Worm (Caenorhabditis elegans) whole organism, L3 larva: ENCODE data around the gene F13H8.5.

Experiments
- R02D3.7 ChIP-seq: fragments of 150-350 bp; optimal IDR thresholded peaks from 2 replicates; lab custom pipeline; 2014; ENCODE audit warnings: missing biosample characterization, missing genetic modification characterization
- aly-2 ChIP-seq: fragments of 150-350 bp; optimal IDR thresholded peaks from 2 replicates; lab custom pipeline; 2014; ENCODE audit warnings: missing biosample characterization, missing genetic modification characterization
- ama-1 ChIP-seq: fragments of 150-350 bp; optimal IDR thresholded peaks from 2 replicates; lab custom pipeline; 2018
- ceh-16 ChIP-seq: sonication (generic microtip); optimal IDR thresholded peaks from 2 replicates; lab custom pipeline; 2017; ENCODE audit warnings: missing biosample characterization, missing genetic modification characterization
- ceh-28 ChIP-seq: fragments of 150-350 bp; optimal IDR thresholded peaks from 2 replicates; lab custom pipeline; 2014; ENCODE audit warnings: missing biosample characterization, missing genetic modification reagents, missing genetic modification characterization
- ceh-9 ChIP-seq: sonication (generic microtip); optimal IDR thresholded peaks from 2 replicates; lab custom pipeline; 2018; ENCODE audit warnings: missing biosample characterization, missing genetic modification characterization
- egl-27 ChIP-seq: sonication (generic microtip); optimal IDR thresholded peaks from 4 replicates; lab custom pipeline; 2017; ENCODE audit warnings: missing biosample characterization, missing genetic modification reagents, missing genetic modification characterization
- egl-5 ChIP-seq: fragments of 150-350 bp; optimal IDR thresholded peaks from 2 replicates; lab custom pipeline; 2017; ENCODE audit warnings: missing biosample characterization, missing genetic modification reagents, missing genetic modification characterization, inconsistent platforms
- elt-2 ChIP-seq: sonication (generic microtip); optimal IDR thresholded peaks from 2 replicates; lab custom pipeline; 2016; ENCODE audit warnings: missing genetic modification reagents, mild to moderate bottlenecking, missing genetic modification characterization, missing compliant biosample characterization
- elt-3 ChIP-seq, 3 experiments: fragments of 150-350 bp in 1 of 3; sonication (generic microtip) in 2 of 3; optimal IDR thresholded peaks; 2 replicates in 2 of 3; 4 replicates in 1 of 3; lab custom pipeline; 2014 to 2017; ENCODE audit warnings: missing biosample characterization in 3 of 3, missing genetic modification characterization in 3 of 3
- eor-1 ChIP-seq, 2 experiments: fragments of 150-350 bp; optimal IDR thresholded peaks; 2 replicates each; lab custom pipeline; 2014 to 2018; ENCODE audit warnings: missing biosample characterization in 2 of 2, missing genetic modification characterization in 2 of 2
- fkh-10 ChIP-seq: sonication (generic microtip); optimal IDR thresholded peaks from 2 replicates; lab custom pipeline; 2017; ENCODE audit warnings: missing biosample characterization, missing genetic modification reagents, missing genetic modification characterization
- fos-1 ChIP-seq: fragments of 150-350 bp; optimal IDR thresholded peaks from 2 replicates; lab custom pipeline; 2014; ENCODE audit warnings: missing biosample characterization, missing genetic modification characterization
- hmg-11 ChIP-seq: sonication (generic microtip); optimal IDR thresholded peaks from 2 replicates; lab custom pipeline; 2016; ENCODE audit warnings: missing genetic modification characterization, missing compliant biosample characterization
- jun-1 ChIP-seq: fragments of 150-350 bp; optimal IDR thresholded peaks from 2 replicates; lab custom pipeline; 2014; ENCODE audit warnings: missing biosample characterization, missing genetic modification reagents, missing genetic modification characterization
- lin-15B ChIP-seq: fragments of 150-350 bp; optimal IDR thresholded peaks from 2 replicates; lab custom pipeline; 2014; ENCODE audit warnings: missing biosample characterization, missing genetic modification characterization
- lin-39 ChIP-seq: fragments of 150-350 bp; optimal IDR thresholded peaks from 2 replicates; lab custom pipeline; 2018; ENCODE audit warnings: missing biosample characterization, missing genetic modification reagents, missing genetic modification characterization
- lsy-12 ChIP-seq: sonication (generic microtip); optimal IDR thresholded peaks from 2 replicates; lab custom pipeline; 2016; ENCODE audit warnings: mild to moderate bottlenecking, missing genetic modification characterization, missing compliant biosample characterization
- mdl-1 ChIP-seq: fragments of 150-350 bp; optimal IDR thresholded peaks from 2 replicates; lab custom pipeline; 2014; ENCODE audit warnings: missing biosample characterization, missing genetic modification characterization
- mml-1 ChIP-seq: fragments of 150-350 bp; sonication (generic microtip); optimal IDR thresholded peaks from 3 replicates; lab custom pipeline; 2014; ENCODE audit warnings: missing biosample characterization, missing genetic modification characterization
- nfya-1 ChIP-seq: sonication (generic microtip); optimal IDR thresholded peaks from 2 replicates; lab custom pipeline; 2017; ENCODE audit warnings: missing genetic modification characterization, mild to moderate bottlenecking, missing compliant biosample characterization, antibody characterized with exemption, moderate library complexity; ENCODE audit not compliant: insufficient read depth
- nhr-11 ChIP-seq: fragments of 150-350 bp; optimal IDR thresholded peaks from 2 replicates; lab custom pipeline; 2014; ENCODE audit warnings: missing biosample characterization, missing genetic modification characterization
- nhr-12 ChIP-seq: fragments of 150-350 bp; optimal IDR thresholded peaks from 2 replicates; lab custom pipeline; 2014; ENCODE audit warnings: missing biosample characterization, missing genetic modification characterization
- nhr-23 ChIP-seq: fragments of 150-350 bp; optimal IDR thresholded peaks from 2 replicates; lab custom pipeline; 2014; ENCODE audit warnings: missing biosample characterization, missing genetic modification reagents, missing genetic modification characterization
- nhr-25 ChIP-seq: sonication (generic microtip); optimal IDR thresholded peaks from 2 replicates; lab custom pipeline; 2017; ENCODE audit warnings: missing biosample characterization, missing genetic modification characterization
- nhr-43 ChIP-seq: sonication (generic microtip); optimal IDR thresholded peaks from 2 replicates; lab custom pipeline; 2016; ENCODE audit warnings: mild to moderate bottlenecking, missing genetic modification characterization, missing compliant biosample characterization; ENCODE audit not compliant: poor library complexity, severe bottlenecking
- nhr-67 ChIP-seq: fragments of 150-350 bp; optimal IDR thresholded peaks from 2 replicates; lab custom pipeline; 2014; ENCODE audit warnings: missing biosample characterization, missing genetic modification characterization
- nhr-76 ChIP-seq: fragments of 150-350 bp; sonication (generic microtip); optimal IDR thresholded peaks from 5 replicates; lab custom pipeline; 2014; ENCODE audit warnings: missing biosample characterization, missing genetic modification characterization
- nhr-77 ChIP-seq: fragments of 150-350 bp; optimal IDR thresholded peaks from 2 replicates; lab custom pipeline; 2014; ENCODE audit warnings: missing biosample characterization, missing genetic modification characterization
- pha-4 ChIP-seq: fragments of 150-350 bp; optimal IDR thresholded peaks from 2 replicates; lab custom pipeline; 2014; ENCODE audit warnings: missing biosample characterization, missing genetic modification reagents, missing genetic modification characterization
- pqm-1 ChIP-seq: fragments of 150-350 bp; optimal IDR thresholded peaks from 2 replicates; lab custom pipeline; 2017; ENCODE audit warnings: missing biosample characterization, missing genetic modification characterization, inconsistent platforms
- sea-2 ChIP-seq: fragments of 150-350 bp; sonication (generic microtip); optimal IDR thresholded peaks from 4 replicates; lab custom pipeline; 2014; ENCODE audit warnings: missing biosample characterization, missing genetic modification reagents, missing genetic modification characterization
- snpc-4 ChIP-seq: fragments of 150-350 bp; optimal IDR thresholded peaks from 2 replicates; lab custom pipeline; 2014; ENCODE audit warnings: missing biosample characterization, missing genetic modification characterization
- tbx-2 ChIP-seq: sonication (generic microtip); optimal IDR thresholded peaks from 2 replicates; lab custom pipeline; 2016; ENCODE audit warnings: mild to moderate bottlenecking, missing genetic modification characterization, missing compliant biosample characterization
- unc-39 ChIP-seq: sonication (generic microtip); optimal IDR thresholded peaks from 4 replicates; lab custom pipeline; 2017; ENCODE audit warnings: missing biosample characterization, missing genetic modification characterization
- unc-62 ChIP-seq: fragments of 150-350 bp; sonication (generic microtip); optimal IDR thresholded peaks from 4 replicates; lab custom pipeline; 2014; ENCODE audit warnings: missing biosample characterization, missing genetic modification reagents, missing genetic modification characterization
- zag-1 ChIP-seq: fragments of 150-350 bp; optimal IDR thresholded peaks from 2 replicates; lab custom pipeline; 2014; ENCODE audit warnings: missing biosample characterization, missing genetic modification characterization
- ztf-11 ChIP-seq: fragments of 150-350 bp; optimal IDR thresholded peaks from 2 replicates; lab custom pipeline; 2014; ENCODE audit warnings: missing biosample characterization, missing genetic modification characterization

The F13H8.5 gene

DNA sequence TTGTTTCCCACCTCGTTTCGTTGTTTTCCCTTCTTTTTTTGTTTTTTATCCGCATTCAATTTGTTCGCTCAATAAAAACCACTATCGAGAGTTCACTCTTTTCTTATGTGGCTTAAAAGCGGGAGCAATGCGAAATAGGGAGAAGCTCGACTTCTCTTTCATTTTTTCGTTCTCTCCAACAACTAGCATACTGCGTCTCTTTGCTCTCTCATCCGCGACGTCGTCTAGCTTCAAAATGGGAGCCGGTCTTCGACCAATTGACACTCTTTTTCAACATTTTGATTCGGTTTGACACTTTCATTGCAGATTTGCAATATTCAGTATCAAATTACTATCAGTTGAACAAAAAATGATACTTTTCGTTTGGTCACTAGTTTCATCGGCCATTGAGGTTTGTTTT, 18.0 kb upstream of the F13H8.5 start, which contains the start of gene bpl-1:
TSS of gene bpl-1 (plus strand) at position 301 of the 400 bp plus-strand sequence.
- TF ChIP-seq nfya-1 (tag; lab: Kevin White, UChicago) (peak; percentile 38), nhr-76 (tag; lab: Kevin White, UChicago) (no peak), mdl-1 (no peak), lin-15B (tag; lab: Kevin White, UChicago) (no peak), lin-39 (peak; percentile 37), egl-27 (tag; lab: Kevin White, UChicago) (no peak), jun-1 (no peak), aly-2 (tag; lab: Kevin White, UChicago) (no peak)

DNA sequence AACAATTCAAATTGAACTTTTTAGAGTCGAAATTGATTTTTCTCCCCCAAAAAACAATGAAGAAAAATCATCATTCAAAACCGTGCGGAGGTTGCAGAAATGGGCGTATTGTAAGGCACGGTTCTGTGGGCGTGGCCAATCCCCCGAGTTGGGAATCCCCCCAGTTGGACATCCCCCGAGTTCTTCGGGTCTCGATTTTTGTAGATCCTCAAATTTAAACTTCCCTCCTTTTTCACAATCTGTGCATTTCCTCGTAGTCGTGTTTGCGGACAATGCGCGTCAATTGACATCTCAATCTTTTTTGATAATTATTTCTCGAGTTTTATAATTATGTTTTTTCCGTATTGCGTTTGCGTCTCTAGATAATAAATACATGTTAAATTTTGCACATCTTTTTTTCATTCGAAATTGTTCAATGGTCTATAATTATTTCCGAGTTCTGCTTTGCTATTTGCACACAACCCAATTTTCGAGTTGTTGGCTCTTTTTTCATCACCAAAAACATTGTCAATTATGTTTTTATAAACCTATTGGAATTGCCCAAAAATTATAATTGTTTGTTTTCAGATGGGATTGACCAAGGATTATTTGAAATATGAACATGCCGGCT, 14.0 kb upstream of the F13H8.5 start, which contains the start of gene F13H8.2:
TSS of gene F13H8.2 (plus strand) at position 560 of the 610 bp plus-strand sequence.
- TF ChIP-seq nhr-25 (tag; lab: Kevin White, UChicago) (peak; percentile 63), tbx-2 (tag; lab: Kevin White, UChicago) (peak; percentile 63), fkh-10 (no peak), lin-15B (tag; lab: Kevin White, UChicago) (peak; percentile 72), ztf-11 (no peak), nhr-67 (tag; lab: Kevin White, UChicago) (no peak), fos-1 (tag; lab: Kevin White, UChicago) (no peak), lsy-12 (tag; lab: Kevin White, UChicago) (peak; percentile 54), nhr-12 (tag; lab: Kevin White, UChicago) (no peak), pha-4 (tag; lab: Kevin White, UChicago) (peak; percentile 85), snpc-4 (peak; percentile 29), elt-3 (tag; optimal IDR thresholded peaks at IDR 0.05; lab: Kevin White, UChicago) (no peak), nhr-23 (tag; lab: Kevin White, UChicago) (peak; percentile 80), pqm-1 (tag; lab: Kevin White, UChicago) (no peak), elt-2 (tag; lab: Kevin White, UChicago) (peak; percentile 51), aly-2 (tag; lab: Kevin White, UChicago) (no peak), ama-1 (lab: Kevin White, UChicago) (no peak), R02D3.7 (tag; lab: Kevin White, UChicago) (peak; percentile 55), sea-2 (GFP tag; lab: Kevin White, UChicago) (no peak), nhr-76 (tag; lab: Kevin White, UChicago) (no peak), zag-1 (tag; lab: Kevin White, UChicago) (no peak), lin-39 (peak; percentile 39), nhr-11 (tag; lab: Kevin White, UChicago) (no peak), unc-62 (GFP tag; lab: Kevin White, UChicago) (no peak), ceh-28 (peak; percentile 69), nhr-43 (tag; lab: Kevin White, UChicago) (peak; percentile 71), hmg-11 (tag; lab: Kevin White, UChicago) (peak; percentile 59), egl-5 (peak; percentile 59), unc-39 (no peak), eor-1 (tag; optimal IDR thresholded peaks at IDR 0.05; lab: Kevin White, UChicago) (no peak), nfya-1 (tag; lab: Kevin White, UChicago) (peak; percentile 85), ceh-16 (no peak), mdl-1 (no peak), nhr-77 (tag; lab: Kevin White, UChicago) (no peak), ceh-9 (tag; lab: Kevin White, UChicago) (no peak), jun-1 (peak; percentile 40), mml-1 (no peak)

DNA sequence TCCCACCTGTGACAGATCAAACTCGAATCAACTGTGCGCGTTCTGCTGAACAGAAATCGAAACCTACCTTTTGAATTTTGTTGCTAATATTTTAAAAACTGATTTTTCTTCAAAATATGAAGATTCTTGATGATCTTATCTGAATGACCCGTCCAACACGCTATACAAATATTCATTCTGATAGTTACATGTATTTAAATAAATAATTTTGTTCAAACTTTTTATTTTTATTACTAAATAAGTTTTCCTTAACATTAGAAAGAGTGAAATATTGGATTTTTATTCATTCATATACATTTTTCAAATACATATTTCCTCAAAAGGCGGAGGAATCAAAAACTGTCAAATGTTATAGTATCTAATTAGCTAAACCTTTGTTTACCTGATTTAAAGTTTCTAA, 12.1 kb upstream of the F13H8.5 start, which contains the start of gene F13H8.8:
TSS of gene F13H8.8 (minus strand) at position 101 of the 400 bp plus-strand sequence.
- TF ChIP-seq pqm-1 (tag; lab: Kevin White, UChicago) (no peak), elt-3 (tag; optimal IDR thresholded peaks at IDR 0.05; lab: Kevin White, UChicago) (no peak)
